Fruit fly (Drosophila melanogaster): ENCODE data around the gene CG10038.

Gene CG10038

DNA sequence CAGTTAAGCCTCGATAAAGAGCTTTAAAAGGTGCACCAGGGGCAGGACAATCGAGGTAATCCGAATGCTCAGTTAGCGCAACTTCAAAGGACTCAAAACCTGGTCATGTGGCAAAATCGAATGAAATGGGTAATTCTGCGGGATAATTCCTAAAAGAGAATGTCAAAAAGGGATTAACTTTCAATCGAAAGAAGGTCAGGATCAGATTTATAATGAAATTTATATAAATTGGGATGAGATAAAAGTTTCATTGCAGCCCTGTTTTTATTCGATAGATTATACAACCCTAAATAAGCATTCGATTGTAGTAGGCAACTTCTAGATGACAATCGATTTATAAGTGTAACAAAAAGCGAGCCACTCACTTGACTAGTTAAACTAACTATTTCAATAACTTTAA is 27.2 kb downstream of the CG10038 start, which contains the start of gene CG10013:
TSS of gene CG10013 (plus strand) at position 301 of the 400 bp plus-strand sequence.
- TF ChIP-seq Myc (optimal IDR thresholded peaks at IDR 0.05) = no peak
- no peak for TF ChIP-seq insv (optimal IDR thresholded peaks at IDR 0.05)
- no peak for TF ChIP-seq h (optimal IDR thresholded peaks at IDR 0.05)

DNA sequence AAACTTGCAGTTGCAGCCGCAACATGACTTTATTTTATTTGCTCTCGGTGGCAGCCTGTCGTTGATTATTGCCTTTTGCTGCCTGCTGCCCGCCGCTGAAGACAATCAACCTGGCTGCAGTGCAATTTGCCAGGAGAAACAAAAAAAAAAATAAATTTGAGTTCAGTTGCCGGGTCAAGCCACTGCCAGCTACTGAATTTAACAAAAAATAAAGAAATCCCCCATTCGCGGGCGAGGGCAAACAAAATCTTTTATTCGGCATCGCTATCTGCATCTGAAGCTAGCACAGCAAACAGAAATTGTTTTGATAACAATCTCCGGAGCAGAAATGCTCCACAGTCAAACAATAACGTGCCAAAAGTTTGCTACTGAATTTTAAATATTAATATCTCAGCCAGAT is 33.1 kb downstream of the CG10038 start:
- TF ChIP-seq Sin3A (optimal IDR thresholded peaks at IDR 0.05) = no peak
- no peak for TF ChIP-seq psq (optimal IDR thresholded peaks at IDR 0.05)
- no peak for TF ChIP-seq insv (optimal IDR thresholded peaks at IDR 0.05)
- TF ChIP-seq Myc (optimal IDR thresholded peaks at IDR 0.05) = no peak
- TF ChIP-seq h (optimal IDR thresholded peaks at IDR 0.05) = no peak
- no peak for TF ChIP-seq ttk (optimal IDR thresholded peaks at IDR 0.05)

- TF ChIP-seq Myc (optimal IDR thresholded peaks at IDR 0.05) (no peak), ttk (optimal IDR thresholded peaks at IDR 0.05) (no peak), psq (optimal IDR thresholded peaks at IDR 0.05) (no peak), Sin3A (optimal IDR thresholded peaks at IDR 0.05) (no peak), insv (optimal IDR thresholded peaks at IDR 0.05) (no peak), h (optimal IDR thresholded peaks at IDR 0.05) (no peak)
These were observed 34.0 kb downstream of the CG10038 start for dm6 chr3R:12316420-12316819.

DNA sequence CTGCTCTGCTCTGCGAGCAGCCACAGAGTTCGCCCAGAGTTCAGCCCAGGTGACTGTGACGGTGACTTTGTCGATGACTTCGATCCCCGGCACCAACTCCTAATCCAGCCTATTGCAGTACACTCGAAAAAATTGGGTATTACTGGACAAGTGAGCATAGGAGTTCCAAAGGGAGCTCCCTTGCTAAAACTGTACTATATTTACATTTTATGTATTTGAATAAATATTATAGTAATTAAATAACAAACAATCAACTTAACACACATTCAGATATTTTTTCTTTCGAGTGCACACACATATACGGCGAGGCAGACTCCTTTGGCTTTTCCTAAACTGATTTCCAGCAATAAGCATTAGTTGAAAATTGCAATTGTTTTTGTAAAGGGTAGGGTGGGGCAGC is 35.0 kb downstream of the CG10038 start:
- no peak for TF ChIP-seq Sin3A (optimal IDR thresholded peaks at IDR 0.05)
- TF ChIP-seq insv (optimal IDR thresholded peaks at IDR 0.05) = no peak
- no peak for TF ChIP-seq Myc (optimal IDR thresholded peaks at IDR 0.05)
- no peak for TF ChIP-seq psq (optimal IDR thresholded peaks at IDR 0.05)
- no peak for TF ChIP-seq h (optimal IDR thresholded peaks at IDR 0.05)
- no peak for TF ChIP-seq ttk (optimal IDR thresholded peaks at IDR 0.05)

DNA sequence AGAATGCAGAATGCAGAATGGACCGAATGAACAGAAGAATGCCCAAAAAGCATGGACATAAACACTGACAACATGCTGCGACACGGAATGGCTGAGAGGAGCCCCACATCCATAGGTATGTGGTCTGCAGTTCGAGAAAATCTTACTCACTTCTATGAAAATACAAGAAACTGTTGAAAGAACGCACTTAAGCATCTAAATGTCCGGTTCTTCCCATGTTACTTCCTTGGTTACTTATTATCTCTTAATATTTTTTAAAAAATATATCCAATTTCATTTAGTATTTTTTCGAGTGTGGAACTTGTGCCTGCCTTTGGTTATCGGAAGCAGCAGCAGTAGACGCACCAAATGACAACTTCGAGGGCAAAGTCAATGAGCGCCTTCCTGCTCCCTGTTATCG is 36.2 kb downstream of the CG10038 start:
- TF ChIP-seq ttk (optimal IDR thresholded peaks at IDR 0.05) (no peak), insv (optimal IDR thresholded peaks at IDR 0.05) (no peak), Sin3A (optimal IDR thresholded peaks at IDR 0.05) (no peak), psq (optimal IDR thresholded peaks at IDR 0.05) (no peak), h (optimal IDR thresholded peaks at IDR 0.05) (no peak), Myc (optimal IDR thresholded peaks at IDR 0.05) (no peak)

dm6 chr3R:12311053-12311452 is 39.4 kb downstream of the CG10038 start, which contains the start of gene CG4066:
Gene CG4066, plus strand, starts transcription at chr3R:12311353.
- no peak for TF ChIP-seq psq (optimal IDR thresholded peaks at IDR 0.05)
- no peak for TF ChIP-seq insv (optimal IDR thresholded peaks at IDR 0.05)
- no peak for TF ChIP-seq Sin3A (optimal IDR thresholded peaks at IDR 0.05)
- TF ChIP-seq h (optimal IDR thresholded peaks at IDR 0.05) = no peak
- no peak for TF ChIP-seq Myc (optimal IDR thresholded peaks at IDR 0.05)
- no peak for TF ChIP-seq ttk (optimal IDR thresholded peaks at IDR 0.05)

dm6 chr3R:12307569-12307968 is 42.9 kb downstream of the CG10038 start:
- no peak for TF ChIP-seq h (optimal IDR thresholded peaks at IDR 0.05)
- TF ChIP-seq Sin3A (optimal IDR thresholded peaks at IDR 0.05) = no peak
- no peak for TF ChIP-seq psq (optimal IDR thresholded peaks at IDR 0.05)
- TF ChIP-seq insv (optimal IDR thresholded peaks at IDR 0.05) = no peak
- no peak for TF ChIP-seq Myc (optimal IDR thresholded peaks at IDR 0.05)
- TF ChIP-seq ttk (optimal IDR thresholded peaks at IDR 0.05) = no peak

DNA sequence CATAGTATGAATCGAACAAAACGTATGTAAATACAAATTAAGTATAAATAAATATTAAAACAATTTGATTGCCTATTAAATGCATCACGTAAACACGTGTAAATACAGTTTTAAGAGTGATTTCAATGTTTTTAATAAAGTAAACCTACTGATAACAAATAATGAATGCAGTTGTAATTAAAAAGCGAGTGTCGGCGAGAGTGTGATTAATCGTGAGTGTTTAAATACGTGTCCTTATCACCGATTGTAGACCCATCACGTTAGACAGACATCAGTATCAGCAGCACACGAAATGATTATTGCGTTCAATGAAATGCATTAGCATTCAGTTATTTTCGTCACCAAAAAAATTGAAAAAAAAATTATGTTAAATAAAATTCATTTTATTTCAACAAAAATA is 47.5 kb downstream of the CG10038 start:
- TF ChIP-seq Myc (optimal IDR thresholded peaks at IDR 0.05) (no peak), insv (optimal IDR thresholded peaks at IDR 0.05) (no peak), ttk (optimal IDR thresholded peaks at IDR 0.05) (no peak), psq (optimal IDR thresholded peaks at IDR 0.05) (no peak), Sin3A (optimal IDR thresholded peaks at IDR 0.05) (no peak), h (optimal IDR thresholded peaks at IDR 0.05) (no peak)

DNA sequence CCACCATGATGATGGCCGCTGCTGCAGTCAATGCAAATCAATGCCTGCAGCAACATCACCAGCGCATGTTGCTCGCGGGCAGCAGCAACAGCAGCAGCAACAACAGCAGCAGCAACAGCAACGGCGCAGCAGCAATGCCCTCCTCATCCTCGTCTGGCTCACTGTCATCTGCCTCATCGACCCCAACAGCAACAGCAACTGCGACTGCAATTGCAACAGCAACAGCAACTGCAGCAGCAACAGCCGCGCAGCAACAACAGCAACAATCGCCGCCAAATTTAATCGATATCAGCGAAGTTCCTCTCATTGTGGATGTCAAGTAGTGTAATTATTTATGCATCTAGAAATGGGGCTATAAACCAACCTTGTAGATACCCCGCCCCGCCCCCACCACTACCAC is 48.9 kb downstream of the CG10038 start:
- TF ChIP-seq Sin3A (optimal IDR thresholded peaks at IDR 0.05) (no peak), insv (optimal IDR thresholded peaks at IDR 0.05) (no peak), Myc (optimal IDR thresholded peaks at IDR 0.05) (no peak), psq (optimal IDR thresholded peaks at IDR 0.05) (no peak)

Data from Kc167 (cell line).